Worm (Caenorhabditis elegans) whole organism, L2 larva: ENCODE data around the gene fipr-5.

Experiments
- C34F6.9 ChIP-seq: fragments of 150-350 bp; optimal IDR thresholded peaks from 2 replicates; lab custom pipeline; 2014; ENCODE audit warnings: missing biosample characterization, missing genetic modification characterization
- F13H6.1 ChIP-seq: sonication (generic microtip); optimal IDR thresholded peaks from 2 replicates; lab custom pipeline; 2016; ENCODE audit warnings: missing genetic modification characterization, missing compliant biosample characterization
- R02D3.7 ChIP-seq: fragments of 150-350 bp; optimal IDR thresholded peaks from 2 replicates; lab custom pipeline; 2014; ENCODE audit warnings: missing biosample characterization, missing genetic modification characterization
- Y55F3AM.14 ChIP-seq: fragments of 200-800 bp; sonication (Bioruptor generic); optimal IDR thresholded peaks from 2 replicates; lab custom pipeline; 2018; ENCODE audit warnings: mild to moderate bottlenecking, missing genetic modification characterization, missing compliant biosample characterization
- alr-1 ChIP-seq: fragments of 150-350 bp; optimal IDR thresholded peaks from 2 replicates; lab custom pipeline; 2014; ENCODE audit warnings: missing biosample characterization, missing genetic modification characterization
- ama-1 ChIP-seq: fragments of 150-350 bp; optimal IDR thresholded peaks from 2 replicates; lab custom pipeline; 2018; ENCODE audit warnings: inconsistent platforms
- blmp-1 ChIP-seq: sonication (generic microtip); optimal IDR thresholded peaks from 2 replicates; lab custom pipeline; 2017; ENCODE audit warnings: missing genetic modification characterization, mild to moderate bottlenecking, missing compliant biosample characterization, antibody characterized with exemption, moderate library complexity; ENCODE audit not compliant: insufficient read depth
- ceh-16 ChIP-seq: fragments of 150-350 bp; optimal IDR thresholded peaks from 2 replicates; lab custom pipeline; 2014; ENCODE audit warnings: missing biosample characterization, missing genetic modification characterization
- crh-2 ChIP-seq: sonication (generic microtip); optimal IDR thresholded peaks from 2 replicates; lab custom pipeline; 2017; ENCODE audit warnings: missing biosample characterization, missing genetic modification characterization
- dmd-4 ChIP-seq: sonication (generic microtip); optimal IDR thresholded peaks from 2 replicates; lab custom pipeline; 2017; ENCODE audit warnings: missing biosample characterization, missing genetic modification characterization
- egl-27 ChIP-seq: sonication (generic microtip); optimal IDR thresholded peaks from 3 replicates; lab custom pipeline; 2017; ENCODE audit warnings: missing biosample characterization, missing genetic modification reagents, missing genetic modification characterization
- elt-1 ChIP-seq: fragments of 150-350 bp; optimal IDR thresholded peaks from 2 replicates; lab custom pipeline; 2014; ENCODE audit warnings: missing biosample characterization, missing genetic modification characterization
- elt-3 ChIP-seq: sonication (generic microtip); optimal IDR thresholded peaks from 2 replicates; lab custom pipeline; 2017; ENCODE audit warnings: missing biosample characterization, missing genetic modification characterization
- fos-1 ChIP-seq: fragments of 150-350 bp; optimal IDR thresholded peaks from 2 replicates; lab custom pipeline; 2014; ENCODE audit warnings: missing biosample characterization, missing genetic modification characterization
- lin-11 ChIP-seq: fragments of 150-350 bp; sonication (generic microtip); optimal IDR thresholded peaks from 2 replicates; lab custom pipeline; 2014; ENCODE audit warnings: missing biosample characterization, missing genetic modification characterization, inconsistent platforms, mixed read lengths
- lin-13 ChIP-seq: fragments of 150-350 bp; optimal IDR thresholded peaks from 2 replicates; lab custom pipeline; 2014; ENCODE audit warnings: missing biosample characterization, missing genetic modification reagents, missing genetic modification characterization
- lin-39 ChIP-seq: fragments of 150-350 bp; optimal IDR thresholded peaks from 2 replicates; lab custom pipeline; 2014; ENCODE audit warnings: missing biosample characterization, missing genetic modification reagents, missing genetic modification characterization
- mab-5 ChIP-seq: fragments of 150-350 bp; optimal IDR thresholded peaks from 2 replicates; lab custom pipeline; 2014; ENCODE audit warnings: missing biosample characterization, missing genetic modification characterization
- mbf-1 ChIP-seq: sonication (generic microtip); optimal IDR thresholded peaks from 2 replicates; lab custom pipeline; 2017; ENCODE audit warnings: missing biosample characterization, missing genetic modification characterization
- mdl-1 ChIP-seq, 2 experiments: fragments of 150-350 bp in 1 of 2; sonication (generic microtip) in 1 of 2; optimal IDR thresholded peaks; 2 replicates each; lab custom pipeline; 2017; ENCODE audit warnings: missing biosample characterization in 2 of 2, missing genetic modification characterization in 2 of 2
- nhr-10 ChIP-seq: sonication (generic microtip); optimal IDR thresholded peaks from 2 replicates; lab custom pipeline; 2017; ENCODE audit warnings: missing biosample characterization, missing genetic modification characterization
- nhr-11 ChIP-seq: fragments of 150-350 bp; optimal IDR thresholded peaks from 2 replicates; lab custom pipeline; 2014; ENCODE audit warnings: missing biosample characterization, missing genetic modification characterization
- nhr-12 ChIP-seq: fragments of 150-350 bp; optimal IDR thresholded peaks from 2 replicates; lab custom pipeline; 2014; ENCODE audit warnings: missing biosample characterization, missing genetic modification characterization
- nhr-129 ChIP-seq: fragments of 150-350 bp; optimal IDR thresholded peaks from 2 replicates; lab custom pipeline; 2014; ENCODE audit warnings: missing biosample characterization, missing genetic modification characterization
- nhr-21 ChIP-seq: fragments of 150-350 bp; optimal IDR thresholded peaks from 2 replicates; lab custom pipeline; 2014; ENCODE audit warnings: missing biosample characterization, missing genetic modification characterization
- nhr-23 ChIP-seq: fragments of 150-350 bp; optimal IDR thresholded peaks from 2 replicates; lab custom pipeline; 2014; ENCODE audit warnings: missing biosample characterization, missing genetic modification reagents, missing genetic modification characterization
- nhr-237 ChIP-seq: fragments of 150-350 bp; optimal IDR thresholded peaks from 2 replicates; lab custom pipeline; 2014; ENCODE audit warnings: missing biosample characterization, missing genetic modification characterization
- nhr-25 ChIP-seq: fragments of 150-350 bp; sonication (generic microtip); optimal IDR thresholded peaks from 3 replicates; lab custom pipeline; 2014; ENCODE audit warnings: missing biosample characterization, missing genetic modification characterization
- nhr-6 ChIP-seq: fragments of 150-350 bp; optimal IDR thresholded peaks from 2 replicates; lab custom pipeline; 2014; ENCODE audit warnings: missing biosample characterization, missing genetic modification characterization
- sem-4 ChIP-seq: fragments of 150-350 bp; optimal IDR thresholded peaks from 2 replicates; lab custom pipeline; 2014; ENCODE audit warnings: missing biosample characterization, missing genetic modification reagents, missing genetic modification characterization
- skn-1 ChIP-seq: sonication (generic microtip); optimal IDR thresholded peaks from 2 replicates; lab custom pipeline; 2017; ENCODE audit warnings: missing biosample characterization, missing genetic modification characterization
- sma-9 ChIP-seq, 2 experiments: fragments of 150-350 bp in 1 of 2; sonication (generic microtip) in 1 of 2; optimal IDR thresholded peaks; 2 replicates each; lab custom pipeline; 2014 to 2016; ENCODE audit warnings: missing genetic modification characterization in 2 of 2, mild to moderate bottlenecking in 1 of 2, missing biosample characterization in 1 of 2, missing compliant biosample characterization in 1 of 2, missing genetic modification reagents in 1 of 2, moderate library complexity in 1 of 2
- snpc-4 ChIP-seq: fragments of 150-350 bp; optimal IDR thresholded peaks from 2 replicates; lab custom pipeline; 2014; ENCODE audit warnings: missing biosample characterization, missing genetic modification characterization
- unc-39 ChIP-seq: fragments of 150-350 bp; optimal IDR thresholded peaks from 2 replicates; lab custom pipeline; 2014; ENCODE audit warnings: missing biosample characterization, missing genetic modification characterization
- unc-55 ChIP-seq: fragments of 150-350 bp; sonication (generic microtip); optimal IDR thresholded peaks from 3 replicates; lab custom pipeline; 2014; ENCODE audit warnings: missing biosample characterization, missing genetic modification reagents, missing genetic modification characterization
- ztf-1 ChIP-seq: fragments of 200-800 bp; sonication (Bioruptor generic); conservative IDR thresholded peaks from 2 replicates; pipeline ENCODE4 v1.3.6; 2022; ENCODE audit warnings: missing genetic modification characterization, missing compliant biosample characterization
- ztf-11 ChIP-seq: sonication (generic microtip); optimal IDR thresholded peaks from 2 replicates; lab custom pipeline; 2017; ENCODE audit warnings: missing biosample characterization, missing genetic modification characterization
- ztf-4 ChIP-seq: fragments of 150-350 bp; optimal IDR thresholded peaks from 2 replicates; lab custom pipeline; 2014; ENCODE audit warnings: missing biosample characterization, missing genetic modification characterization

fipr-5 gene

ce11 chrV:10191242-10191641, 30.0 kb downstream of the fipr-5 start:
- no peak for TF ChIP-seq R02D3.7
- peak; percentile 35 for TF ChIP-seq fos-1 (tag; lab: Kevin White, UChicago)
- no peak for TF ChIP-seq Y55F3AM.14
- TF ChIP-seq C34F6.9 (tag; lab: Kevin White, UChicago) = no peak
- no peak for TF ChIP-seq ztf-11 (tag; lab: Kevin White, UChicago)
- TF ChIP-seq mbf-1 (tag; lab: Kevin White, UChicago) = no peak
- no peak for TF ChIP-seq unc-55

- TF ChIP-seq egl-27 (tag; lab: Kevin White, UChicago) (no peak), crh-2 (tag; lab: Kevin White, UChicago) (peak; percentile 61), mdl-1 (tag; optimal IDR thresholded peaks at IDR 0.05; lab: Kevin White, UChicago) (peak in 1 of 2 experiments; percentile 36), fos-1 (tag; lab: Kevin White, UChicago) (peak; percentile 71), sma-9 (GFP tag; optimal IDR thresholded peaks at IDR 0.05; lab: Kevin White, UChicago) (peak; percentile 68), sma-9 (tag; optimal IDR thresholded peaks at IDR 0.05; lab: Kevin White, UChicago) (no peak), nhr-6 (tag; lab: Kevin White, UChicago) (no peak)
Measured at ce11 chrV:10190081-10190556, 31.1 kb downstream of the fipr-5 start, which contains the start of gene ZK856.5. ZK856.5 (minus strand) TSS chrV:10190131.

ce11 chrV:10185719-10186118, 35.5 kb downstream of the fipr-5 start, which contains the start of gene ZK856.18:
ZK856.18 (minus strand) TSS chrV:10186007.
- TF ChIP-seq lin-13 = no peak
- TF ChIP-seq nhr-25 (tag; lab: Kevin White, UChicago) = no peak
- TF ChIP-seq skn-1 (tag; lab: Kevin White, UChicago) = no peak
- no peak for TF ChIP-seq nhr-129 (tag; lab: Kevin White, UChicago)
- no peak for TF ChIP-seq nhr-237 (tag; lab: Kevin White, UChicago)
- no peak for TF ChIP-seq nhr-6 (tag; lab: Kevin White, UChicago)
- no peak for TF ChIP-seq unc-55
- no peak for TF ChIP-seq crh-2 (tag; lab: Kevin White, UChicago)
- TF ChIP-seq dmd-4 (tag; lab: Kevin White, UChicago) = no peak
- no peak for TF ChIP-seq unc-39 (tag; lab: Kevin White, UChicago)
- TF ChIP-seq mbf-1 (tag; lab: Kevin White, UChicago) = no peak
- TF ChIP-seq Y55F3AM.14 = no peak
- TF ChIP-seq alr-1 (tag; lab: Kevin White, UChicago) = no peak
- no peak for TF ChIP-seq mab-5
- no peak for TF ChIP-seq lin-11 (tag; lab: Kevin White, UChicago)
- TF ChIP-seq sem-4 (tag; lab: Kevin White, UChicago) = no peak
- no peak for TF ChIP-seq elt-3
- TF ChIP-seq elt-1 (tag; lab: Kevin White, UChicago) = no peak
- no peak for TF ChIP-seq ama-1 (lab: Kevin White, UChicago)

- TF ChIP-seq sma-9 (GFP tag; optimal IDR thresholded peaks at IDR 0.05; lab: Kevin White, UChicago) (no peak), sma-9 (tag; optimal IDR thresholded peaks at IDR 0.05; lab: Kevin White, UChicago) (no peak), lin-13 (no peak), nhr-23 (no peak)
Measured at ce11 chrV:10183810-10184209, 37.4 kb downstream of the fipr-5 start.

DNA sequence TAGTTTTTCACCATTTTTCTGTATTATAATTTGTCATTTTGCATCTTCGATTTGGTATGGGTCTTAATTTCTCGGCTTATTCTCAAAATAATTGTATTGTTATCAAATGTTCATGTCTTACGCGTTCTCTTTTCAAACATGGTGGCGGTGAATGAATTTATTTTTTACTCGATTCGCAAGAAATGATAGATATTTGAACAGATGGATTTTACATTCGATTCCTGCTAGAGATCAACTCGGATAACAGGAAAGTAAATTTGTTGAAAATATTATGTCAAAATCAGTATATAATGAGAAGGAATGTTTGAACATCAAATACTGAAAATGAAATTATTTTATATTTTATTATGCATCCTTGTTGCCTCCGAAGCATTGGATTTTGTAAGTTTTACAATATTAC, 38.2 kb downstream of the fipr-5 start, which contains the start of gene ZK856.4:
Gene ZK856.4, plus strand, starts transcription at position 301 of the 400 bp plus-strand sequence.
- no peak for TF ChIP-seq F13H6.1 (tag; lab: Kevin White, UChicago)
- no peak for TF ChIP-seq nhr-6 (tag; lab: Kevin White, UChicago)
- no peak for TF ChIP-seq nhr-12 (tag; lab: Kevin White, UChicago)
- no peak for TF ChIP-seq dmd-4 (tag; lab: Kevin White, UChicago)
- no peak for TF ChIP-seq C34F6.9 (tag; lab: Kevin White, UChicago)
- TF ChIP-seq lin-39 = no peak
- TF ChIP-seq elt-3 = no peak
- no peak for TF ChIP-seq nhr-237 (tag; lab: Kevin White, UChicago)
- TF ChIP-seq Y55F3AM.14 = no peak
- TF ChIP-seq nhr-25 (tag; lab: Kevin White, UChicago) = no peak

- TF ChIP-seq nhr-23 (no peak), nhr-11 (tag; lab: Kevin White, UChicago) (no peak), nhr-21 (tag; lab: Kevin White, UChicago) (no peak), C34F6.9 (tag; lab: Kevin White, UChicago) (no peak), ztf-1 (GFP tag; lab: Robert Waterston, UW) (no peak), nhr-10 (tag; lab: Kevin White, UChicago) (no peak), ama-1 (lab: Kevin White, UChicago) (no peak), nhr-237 (tag; lab: Kevin White, UChicago) (no peak), nhr-25 (tag; lab: Kevin White, UChicago) (no peak), sem-4 (tag; lab: Kevin White, UChicago) (no peak), blmp-1 (tag; lab: Kevin White, UChicago) (no peak), ztf-4 (tag; lab: Kevin White, UChicago) (no peak), mab-5 (no peak), snpc-4 (tag; lab: Kevin White, UChicago) (no peak), ceh-16 (tag; lab: Kevin White, UChicago) (no peak), nhr-129 (tag; lab: Kevin White, UChicago) (no peak), unc-55 (no peak)
Measured at ce11 chrV:10179235-10179634, 42.0 kb downstream of the fipr-5 start, which contains the start of gene cul-5. cul-5 (plus strand) TSS chrV:10179535.
